Worm (Caenorhabditis elegans): ENCODE measurements around the gene fbxa-76.
"Not testable (repeated sequence)": the region's sequence is repeated elsewhere in the genome, so short reads cannot be mapped to it uniquely, and the experiment has no call there.

The fbxa-76 gene

DNA sequence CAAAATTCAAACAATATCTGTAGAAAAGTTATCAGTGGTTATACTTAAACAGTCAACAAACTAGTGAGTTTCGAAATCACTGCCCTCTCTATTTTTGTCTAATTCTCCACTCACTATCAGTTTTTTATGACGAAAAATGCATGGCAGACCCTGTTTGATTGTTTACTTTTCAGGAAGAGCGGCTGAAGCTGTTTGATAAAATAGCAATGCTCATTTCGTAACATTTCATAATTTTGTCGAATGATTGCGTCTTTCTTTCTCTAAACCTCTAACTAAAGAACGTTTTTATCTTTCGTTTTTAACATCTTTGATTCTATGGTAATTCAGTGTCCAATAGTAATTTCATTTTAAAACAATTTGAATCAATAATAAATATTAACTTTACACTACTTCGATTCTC, 30.2 kb upstream of the fbxa-76 start:
- no peak for TF ChIP-seq ceh-36 (tag; optimal IDR thresholded peaks at IDR 0.05)
- no peak for TF ChIP-seq hnd-1 (tag; optimal IDR thresholded peaks at IDR 0.05)
- no peak for TF ChIP-seq ets-7 (tag; optimal IDR thresholded peaks at IDR 0.05)
- TF ChIP-seq hmg-4 (GFP tag; optimal IDR thresholded peaks at IDR 0.05): no peak
- TF ChIP-seq scrt-1 (GFP tag; IDR thresholded peaks at IDR 0.05): no peak
- no peak for TF ChIP-seq tbx-11 (GFP tag; IDR thresholded peaks at IDR 0.05)
- TF ChIP-seq pes-1 (GFP tag; IDR thresholded peaks at IDR 0.05): no peak
- no peak for TF ChIP-seq flt-1 (GFP tag; IDR thresholded peaks at IDR 0.05)
- no peak for TF ChIP-seq F13C5.2 (tag; optimal IDR thresholded peaks at IDR 0.05)
- TF ChIP-seq hmbx-1 (tag; optimal IDR thresholded peaks at IDR 0.05): no peak
- TF ChIP-seq B0310.2 (tag; optimal IDR thresholded peaks at IDR 0.05): no peak
- no peak for TF ChIP-seq ama-1 (optimal IDR thresholded peaks at IDR 0.05)
- no peak for TF ChIP-seq tra-4 (tag; optimal IDR thresholded peaks at IDR 0.05)
- TF ChIP-seq ceh-13 (GFP tag; optimal IDR thresholded peaks at IDR 0.05): no peak
- no peak for TF ChIP-seq aly-1 (tag; optimal IDR thresholded peaks at IDR 0.05)

DNA sequence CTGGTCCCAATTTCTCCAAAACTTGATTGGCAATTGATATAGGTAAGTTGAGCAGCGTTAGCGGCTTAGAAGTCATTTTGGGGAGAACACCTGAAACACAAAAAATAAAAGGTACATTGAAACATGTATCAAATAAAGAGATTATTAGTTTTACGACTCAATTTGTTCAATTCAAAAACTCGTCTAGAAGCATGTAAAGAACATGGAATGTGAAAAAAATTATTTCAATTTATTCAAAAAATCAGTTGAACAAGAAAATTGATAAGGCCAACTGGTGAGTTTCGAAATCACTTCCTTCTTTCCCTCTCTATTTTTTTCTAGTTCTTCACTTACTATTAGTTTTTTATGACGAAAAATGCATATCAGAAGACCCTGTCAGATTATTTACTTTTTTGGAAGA, 26.6 kb upstream of the fbxa-76 start, which contains the start of gene fbxa-30:
TSS of gene fbxa-30 (minus strand) at position 101 of the 400 bp plus-strand sequence.
- no peak for TF ChIP-seq ama-1 (optimal IDR thresholded peaks at IDR 0.05)
- TF ChIP-seq ceh-13 (GFP tag; optimal IDR thresholded peaks at IDR 0.05): no peak
- TF ChIP-seq tbx-37 (GFP tag; conservative IDR thresholded peaks at IDR 0.05): no peak

DNA sequence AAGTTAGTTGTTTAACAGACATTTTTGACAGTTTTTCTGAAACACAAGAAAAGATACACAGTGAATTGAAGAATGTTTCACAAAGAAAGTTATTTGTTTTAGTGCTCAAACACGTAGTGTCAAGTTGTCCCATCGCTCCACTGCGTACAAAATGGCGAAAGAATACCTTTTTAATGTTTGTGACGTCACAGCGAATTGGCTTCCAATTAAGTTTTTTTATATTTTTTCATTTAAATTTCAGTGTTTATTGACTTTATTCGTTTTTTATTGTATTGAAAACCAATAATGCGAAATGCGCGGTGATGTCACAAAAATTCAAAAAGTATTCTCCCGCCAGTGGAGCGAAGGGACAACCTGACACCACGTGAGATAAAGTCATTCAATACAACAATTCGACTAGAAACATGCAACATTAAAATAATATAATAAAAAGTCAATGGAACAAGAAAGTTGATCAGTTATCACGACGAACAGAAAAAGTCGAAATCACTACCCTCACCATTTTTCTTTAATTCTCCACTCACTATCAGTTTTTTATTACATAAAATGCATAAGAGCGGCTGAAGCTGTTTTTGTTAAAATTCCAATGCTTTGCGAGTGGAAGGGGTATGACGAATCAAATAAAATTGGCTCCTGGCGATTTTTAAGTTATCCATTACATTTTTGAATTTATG, 24.8 kb upstream of the fbxa-76 start, which contains the start of gene fbxa-29:
TSS of gene fbxa-29 (minus strand) at position 51 of the 674 bp plus-strand sequence.
- TF ChIP-seq aly-1 (tag; optimal IDR thresholded peaks at IDR 0.05) (no peak), hnd-1 (tag; optimal IDR thresholded peaks at IDR 0.05) (no peak), ceh-36 (tag; optimal IDR thresholded peaks at IDR 0.05) (no peak), tra-4 (tag; optimal IDR thresholded peaks at IDR 0.05) (no peak), ceh-13 (GFP tag; optimal IDR thresholded peaks at IDR 0.05) (no peak), pes-1 (GFP tag; IDR thresholded peaks at IDR 0.05) (no peak), flt-1 (GFP tag; IDR thresholded peaks at IDR 0.05) (no peak)

DNA sequence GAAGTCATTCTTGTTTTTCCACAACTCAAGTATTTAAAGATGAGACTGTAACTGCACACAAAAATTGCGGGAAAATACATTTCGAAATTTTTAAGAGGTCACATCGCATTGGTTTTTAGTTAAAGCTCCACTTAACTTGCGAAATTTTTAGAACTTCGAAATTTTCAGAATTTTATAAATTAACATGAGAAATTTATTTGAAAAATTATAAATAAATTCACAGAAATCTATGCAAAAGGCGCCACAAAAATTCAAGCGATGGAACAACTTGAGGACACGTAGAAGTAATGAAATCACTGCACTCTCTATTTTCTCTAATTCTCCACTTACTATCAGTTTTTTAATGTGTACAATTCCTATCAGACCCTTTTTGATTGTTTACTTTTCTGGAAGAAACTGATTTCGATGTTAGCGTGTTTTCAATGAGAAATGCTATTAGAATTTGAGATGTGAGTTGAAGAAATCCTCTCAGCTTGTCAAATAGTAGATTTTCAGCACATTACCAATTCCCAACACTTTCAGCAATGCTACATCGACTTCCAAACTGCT, 22.5 kb upstream of the fbxa-76 start, which contains the start of gene fbxa-31:
TSS of gene fbxa-31 (minus strand) at position 51 of the 549 bp plus-strand sequence.
- TF ChIP-seq ceh-13 (GFP tag; optimal IDR thresholded peaks at IDR 0.05) (no peak), flt-1 (GFP tag; IDR thresholded peaks at IDR 0.05) (no peak), sea-1 (GFP tag; conservative IDR thresholded peaks at IDR 0.05) (no peak), ets-7 (tag; optimal IDR thresholded peaks at IDR 0.05) (no peak), F13C5.2 (tag; optimal IDR thresholded peaks at IDR 0.05) (no peak), hnd-1 (tag; optimal IDR thresholded peaks at IDR 0.05) (no peak), ama-1 (optimal IDR thresholded peaks at IDR 0.05) (no peak)

DNA sequence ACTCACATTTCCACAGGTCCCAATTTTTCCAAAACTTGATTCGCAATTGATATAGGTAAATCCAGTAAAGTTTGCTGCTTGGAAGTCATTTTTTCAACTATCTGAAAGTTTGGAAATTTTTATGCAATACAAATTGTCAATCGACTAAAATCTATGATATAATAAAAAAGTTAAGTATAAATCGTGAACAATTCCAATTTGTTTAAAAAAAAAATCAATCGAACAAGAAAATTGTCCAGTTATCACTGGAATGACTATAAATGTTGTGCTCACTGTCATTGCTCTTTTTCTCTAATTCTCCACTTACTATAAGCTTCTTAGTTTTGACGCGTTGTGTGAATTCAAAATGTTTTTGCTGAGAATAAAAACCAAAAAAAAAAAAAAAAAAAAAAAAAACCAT, 20.2 kb upstream of the fbxa-76 start, which contains the start of gene fbxa-32:
TSS of gene fbxa-32 (minus strand) at position 101 of the 400 bp plus-strand sequence.
- TF ChIP-seq aly-1 (tag; optimal IDR thresholded peaks at IDR 0.05) (no peak), ceh-36 (tag; optimal IDR thresholded peaks at IDR 0.05) (no peak), hmg-4 (GFP tag; optimal IDR thresholded peaks at IDR 0.05) (no peak)

DNA sequence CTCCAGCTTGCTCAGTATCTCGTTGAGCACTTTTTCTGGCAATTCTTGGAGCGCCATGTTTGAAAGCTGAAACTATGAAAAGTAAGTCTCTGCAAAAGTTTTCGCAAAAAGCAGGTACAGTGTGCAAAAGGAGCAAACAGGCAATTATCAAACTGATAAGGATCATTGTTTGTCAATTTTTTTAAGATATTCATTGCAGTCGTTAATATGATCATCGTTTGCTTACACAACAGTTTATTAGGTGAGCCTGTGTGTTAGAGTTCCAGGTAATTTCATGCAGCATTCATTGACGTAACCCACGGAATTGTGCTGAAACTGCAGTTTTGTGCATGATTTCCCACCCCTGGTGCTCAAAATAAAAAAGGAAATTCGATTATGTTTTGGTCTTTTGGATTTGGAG, 17.8 kb upstream of the fbxa-76 start, which contains the start of gene fbxa-151:
TSS of gene fbxa-151 (minus strand) at position 101 of the 400 bp plus-strand sequence.
- TF ChIP-seq tbx-11 (GFP tag; IDR thresholded peaks at IDR 0.05); hmbx-1 (tag; optimal IDR thresholded peaks at IDR 0.05); ceh-13 (GFP tag; optimal IDR thresholded peaks at IDR 0.05): not testable (repeated sequence)

DNA sequence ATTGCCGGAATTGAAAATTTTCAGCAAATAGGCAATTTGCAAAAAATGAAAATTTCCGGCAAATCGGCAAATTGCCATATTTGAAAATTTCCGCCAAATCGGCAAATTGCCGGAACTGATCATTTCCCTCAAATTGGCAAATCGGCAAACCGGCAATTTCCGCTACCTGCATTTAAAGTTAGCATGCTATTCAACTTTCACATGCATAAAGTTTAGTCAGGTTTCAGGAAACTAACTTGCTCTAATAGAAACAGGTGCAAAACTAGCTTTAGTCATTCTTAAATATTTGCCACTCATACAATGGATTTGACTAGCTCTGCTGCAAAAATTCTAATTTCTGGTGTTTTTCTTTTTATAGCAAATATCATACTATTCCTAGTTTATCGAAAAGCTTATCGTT, 14.7 kb upstream of the fbxa-76 start, which contains the start of gene srz-9:
TSS of gene srz-9 (plus strand) at position 301 of the 400 bp plus-strand sequence.
- TF ChIP-seq tbx-37 (GFP tag; conservative IDR thresholded peaks at IDR 0.05); hnd-1 (tag; optimal IDR thresholded peaks at IDR 0.05); pes-1 (GFP tag; IDR thresholded peaks at IDR 0.05): not testable (repeated sequence)

DNA sequence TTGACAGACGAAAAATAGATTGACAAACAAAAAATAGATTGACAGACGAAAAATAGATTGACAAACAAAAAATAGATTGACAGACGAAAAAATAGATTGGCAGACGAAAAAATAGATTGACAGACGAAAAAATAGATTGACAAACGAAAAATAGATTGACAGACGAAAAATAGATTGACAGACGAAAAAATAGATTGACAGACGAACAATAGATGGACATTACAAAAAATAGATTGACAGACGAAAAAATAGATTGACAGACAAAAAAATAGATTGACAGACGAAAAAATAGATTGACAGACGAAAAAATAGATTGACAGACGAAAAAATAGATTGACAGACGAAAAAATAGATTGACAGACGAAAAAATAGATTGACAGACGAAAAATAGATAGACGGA, 12.2 kb upstream of the fbxa-76 start:
- TF ChIP-seq tbx-11 (GFP tag; IDR thresholded peaks at IDR 0.05): 0 out of 2 replicates have a peak, but pooled peaks have one; percentile 47

DNA sequence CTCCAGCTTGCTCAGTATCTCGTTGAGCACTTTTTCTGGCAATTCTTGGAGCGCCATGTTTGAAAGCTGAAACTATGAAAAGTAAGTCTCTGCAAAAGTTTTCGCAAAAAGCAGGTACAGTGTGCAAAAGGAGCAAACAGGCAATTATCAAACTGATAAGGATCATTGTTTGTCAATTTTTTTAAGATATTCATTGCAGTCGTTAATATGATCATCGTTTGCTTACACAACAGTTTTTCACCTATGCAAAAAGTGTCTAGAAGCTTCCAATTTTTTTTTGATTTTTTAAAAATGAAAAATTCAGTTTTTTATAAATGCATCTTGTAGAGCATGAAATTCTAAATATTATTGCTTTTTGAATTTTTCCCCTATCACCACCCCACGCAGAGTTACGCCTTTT, 9.4 kb upstream of the fbxa-76 start, which contains the start of gene fbxa-78:
TSS of gene fbxa-78 (minus strand) at position 101 of the 400 bp plus-strand sequence.
- not testable (repeated sequence) for TF ChIP-seq ceh-36, aly-1, tra-4 (tag; optimal IDR thresholded peaks at IDR 0.05)

All from whole organism, early embryonic.